Fruit fly (Drosophila melanogaster) whole organism, embryonic: ENCODE data around the gene fd102C.
A peak's percentile ranks its signal among the peaks of the same experiment; 100 is the strongest.

ENCODE experiments used
- Awh ChIP-seq: fragments of 200-800 bp; sonication (Bioruptor generic); IDR thresholded peaks from 2 replicates; pipeline ENCODE4, ENCODE4 v1.3.6; 2022; ENCODE audit warnings: missing biosample characterization, missing genetic modification characterization
- Bdp1 ChIP-seq: fragments of 200-800 bp; sonication (Bioruptor generic); optimal IDR thresholded peaks from 3 replicates; lab custom pipeline; 2016; ENCODE audit warnings: missing biosample characterization, missing genetic modification characterization
- CG10209 ChIP-seq: fragments of 200-800 bp; sonication (Bioruptor generic); optimal IDR thresholded peaks from 3 replicates; lab custom pipeline; 2017; ENCODE audit warnings: missing biosample characterization, mild to moderate bottlenecking, missing genetic modification characterization, missing genetic modification reagents
- CG10274 ChIP-seq: fragments of 200-800 bp; sonication (Bioruptor generic); optimal IDR thresholded peaks from 3 replicates; lab custom pipeline; 2017; ENCODE audit warnings: missing biosample characterization, mild to moderate bottlenecking, missing genetic modification characterization
- CG10565 ChIP-seq: fragments of 200-800 bp; sonication (Bioruptor generic); optimal IDR thresholded peaks from 3 replicates; lab custom pipeline; 2016; ENCODE audit warnings: missing biosample characterization, mild to moderate bottlenecking, missing genetic modification characterization
- CG10979 ChIP-seq: fragments of 200-800 bp; sonication (Bioruptor generic); optimal IDR thresholded peaks from 2 replicates; lab custom pipeline; 2018; ENCODE audit warnings: missing biosample characterization, mild to moderate bottlenecking, missing genetic modification characterization, moderate library complexity
- CG12104 ChIP-seq: fragments of 200-800 bp; sonication (Bioruptor generic); optimal IDR thresholded peaks from 3 replicates; lab custom pipeline; 2016; ENCODE audit warnings: missing biosample characterization, missing genetic modification characterization
- CG12391 ChIP-seq: fragments of 200-800 bp; sonication (Bioruptor generic); optimal IDR thresholded peaks from 3 replicates; lab custom pipeline; 2018; ENCODE audit warnings: missing biosample characterization, mild to moderate bottlenecking, missing genetic modification characterization, moderate library complexity
- CG15601 ChIP-seq: fragments of 200-800 bp; sonication (Bioruptor generic); optimal IDR thresholded peaks from 3 replicates; lab custom pipeline; 2019; ENCODE audit warnings: missing biosample characterization, mild to moderate bottlenecking, missing genetic modification characterization, moderate library complexity
- CG1647 ChIP-seq: fragments of 200-800 bp; sonication (Bioruptor generic); optimal IDR thresholded peaks from 3 replicates; lab custom pipeline; 2016; ENCODE audit warnings: missing biosample characterization, missing genetic modification characterization
- CG17568 ChIP-seq: fragments of 200-800 bp; sonication (Bioruptor generic); optimal IDR thresholded peaks from 2 replicates; lab custom pipeline; 2018; ENCODE audit warnings: missing biosample characterization, mild to moderate bottlenecking, missing genetic modification characterization, moderate library complexity
- CG18476 ChIP-seq: fragments of 200-800 bp; sonication (Bioruptor generic); optimal IDR thresholded peaks from 2 replicates; lab custom pipeline; 2016; ENCODE audit warnings: missing biosample characterization, mild to moderate bottlenecking, missing genetic modification characterization
- CG18619 ChIP-seq: fragments of 200-800 bp; sonication (Bioruptor generic); optimal IDR thresholded peaks from 3 replicates; lab custom pipeline; 2017; ENCODE audit warnings: missing biosample characterization, mild to moderate bottlenecking, missing genetic modification characterization
- CG2712 ChIP-seq: fragments of 200-800 bp; optimal IDR thresholded peaks from 3 replicates; lab custom pipeline; 2019; ENCODE audit warnings: missing biosample characterization, mild to moderate bottlenecking, missing genetic modification characterization, moderate library complexity
- CG3163 ChIP-seq: fragments of 200-800 bp; sonication (Bioruptor generic); optimal IDR thresholded peaks from 3 replicates; lab custom pipeline; 2016; ENCODE audit warnings: missing biosample characterization, missing genetic modification characterization
- CG32532 ChIP-seq: fragments of 200-800 bp; sonication (Bioruptor generic); IDR thresholded peaks from 2 replicates; pipeline ENCODE4 v1.3.6; 2022; ENCODE audit warnings: missing biosample characterization, missing genetic modification characterization
- CG33557 ChIP-seq: fragments of 200-800 bp; sonication (Bioruptor generic); optimal IDR thresholded peaks from 2 replicates; lab custom pipeline; 2019; ENCODE audit warnings: missing biosample characterization, mild to moderate bottlenecking, missing genetic modification characterization, moderate library complexity
- CG3847 ChIP-seq: fragments of 200-800 bp; sonication (Bioruptor generic); IDR thresholded peaks from 2 replicates; pipeline ENCODE4 v1.3.6; 2022; ENCODE audit warnings: missing biosample characterization, missing genetic modification characterization
- CG4424 ChIP-seq: fragments of 200-800 bp; sonication (Bioruptor generic); optimal IDR thresholded peaks from 3 replicates; lab custom pipeline; 2016; ENCODE audit warnings: missing biosample characterization, missing genetic modification characterization
- CG7271 ChIP-seq: fragments of 200-800 bp; sonication (Bioruptor generic); optimal IDR thresholded peaks from 2 replicates; lab custom pipeline; 2018; ENCODE audit warnings: missing biosample characterization, mild to moderate bottlenecking, missing genetic modification characterization, moderate library complexity
- D19A ChIP-seq: fragments of 200-800 bp; optimal IDR thresholded peaks from 3 replicates; lab custom pipeline; 2019; ENCODE audit warnings: missing biosample characterization, mild to moderate bottlenecking, missing genetic modification characterization, moderate library complexity
- Dref ChIP-seq: fragments of 200-800 bp; sonication (Bioruptor generic); IDR thresholded peaks from 2 replicates; pipeline ENCODE4 v1.3.6; 2022; ENCODE audit warnings: missing biosample characterization, missing genetic modification characterization
- HLH54F ChIP-seq: fragments of 200-800 bp; sonication (Bioruptor generic); optimal IDR thresholded peaks from 3 replicates; lab custom pipeline; 2016; ENCODE audit warnings: missing biosample characterization, missing genetic modification characterization
- Hr51 ChIP-seq, 2 experiments: fragments of 200-800 bp; sonication (Bioruptor generic); optimal IDR thresholded peaks; 2 replicates in 1 of 2; 3 replicates in 1 of 2; lab custom pipeline; 2016 to 2018; ENCODE audit warnings: missing biosample characterization in 2 of 2, missing genetic modification characterization in 2 of 2, mild to moderate bottlenecking in 1 of 2, moderate library complexity in 1 of 2
- Hsf ChIP-seq: fragments of 200-800 bp; sonication (Bioruptor generic); optimal IDR thresholded peaks from 3 replicates; lab custom pipeline; 2016; ENCODE audit warnings: missing biosample characterization, missing genetic modification characterization
- NC2α ChIP-seq: fragments of 200-800 bp; sonication (Bioruptor generic); optimal IDR thresholded peaks from 2 replicates; lab custom pipeline; 2016; ENCODE audit warnings: missing biosample characterization, missing genetic modification characterization
- Nf-YC ChIP-seq: fragments of 200-800 bp; optimal IDR thresholded peaks from 3 replicates; lab custom pipeline; 2019; ENCODE audit warnings: missing biosample characterization, mild to moderate bottlenecking, missing genetic modification characterization, moderate library complexity
- Rx ChIP-seq: fragments of 200-800 bp; sonication (Bioruptor generic); IDR thresholded peaks from 2 replicates; pipeline ENCODE4 v1.3.6; 2022; ENCODE audit warnings: missing biosample characterization, missing genetic modification characterization
- Scr ChIP-seq: fragments of 200-800 bp; sonication (Bioruptor generic); IDR thresholded peaks from 2 replicates; pipeline ENCODE4 v1.3.6; 2022; ENCODE audit warnings: missing biosample characterization, missing genetic modification characterization; ENCODE audit not compliant: partially characterized antibody
- Six4 ChIP-seq: fragments of 200-800 bp; sonication (Bioruptor generic); optimal IDR thresholded peaks from 2 replicates; lab custom pipeline; 2016; ENCODE audit warnings: missing biosample characterization, missing genetic modification characterization
- Sox102F ChIP-seq: fragments of 200-800 bp; sonication (Bioruptor generic); optimal IDR thresholded peaks from 2 replicates; lab custom pipeline; 2018; ENCODE audit warnings: missing biosample characterization, mild to moderate bottlenecking, missing genetic modification characterization, moderate library complexity
- Stat92E ChIP-seq, 3 experiments: fragments of >200 bp in 2 of 3; fragments of 200-800 bp in 1 of 3; sonication (Bioruptor generic) in 1 of 3; optimal IDR thresholded peaks; 2 replicates each; lab custom pipeline; 2017 to 2019; ENCODE audit warnings: missing biosample characterization in 3 of 3, missing genetic modification characterization in 3 of 3, mild to moderate bottlenecking in 1 of 3, moderate library complexity in 1 of 3
- dmrt99B ChIP-seq: fragments of 200-800 bp; sonication (Bioruptor generic); optimal IDR thresholded peaks from 2 replicates; lab custom pipeline; 2018; ENCODE audit warnings: missing biosample characterization, mild to moderate bottlenecking, missing genetic modification characterization, moderate library complexity
- dpn ChIP-seq, 2 experiments: fragments of 200-800 bp; sonication (Bioruptor generic); optimal IDR thresholded peaks; 3 replicates each; lab custom pipeline; 2016; ENCODE audit warnings: missing biosample characterization in 2 of 2, missing genetic modification characterization in 2 of 2
- ems ChIP-seq: fragments of 200-800 bp; sonication (Bioruptor generic); optimal IDR thresholded peaks from 3 replicates; lab custom pipeline; 2016; ENCODE audit warnings: missing biosample characterization, missing genetic modification characterization
- fd64A ChIP-seq: fragments of 200-800 bp; sonication (Bioruptor generic); optimal IDR thresholded peaks from 3 replicates; lab custom pipeline; 2018; ENCODE audit warnings: missing biosample characterization, mild to moderate bottlenecking, missing genetic modification characterization
- gsb-n ChIP-seq: fragments of 200-800 bp; sonication (Bioruptor generic); optimal IDR thresholded peaks from 3 replicates; lab custom pipeline; 2018; ENCODE audit warnings: missing biosample characterization, mild to moderate bottlenecking, missing genetic modification characterization
- nmo ChIP-seq: fragments of 200-800 bp; sonication (Bioruptor generic); optimal IDR thresholded peaks from 2 replicates; lab custom pipeline; 2018; ENCODE audit warnings: missing biosample characterization, mild to moderate bottlenecking, missing genetic modification characterization, moderate library complexity
- nom ChIP-seq: fragments of 200-800 bp; sonication (Bioruptor generic); optimal IDR thresholded peaks from 2 replicates; lab custom pipeline; 2017; ENCODE audit warnings: missing biosample characterization, missing genetic modification characterization, mild to moderate bottlenecking, moderate library complexity, missing genetic modification reagents
- pan ChIP-seq, 4 experiments: fragments of >200 bp in 3 of 4; fragments of 200-800 bp in 1 of 4; sonication (Bioruptor generic) in 1 of 4; optimal IDR thresholded peaks in 3 of 4; IDR thresholded peaks in 1 of 4; 2 replicates each; pipeline versions ENCODE4 v1.3.6 to Lab custom; 2017 to 2022; ENCODE audit warnings: missing biosample characterization in 2 of 4, missing genetic modification characterization in 2 of 4, mixed read lengths in 1 of 4
- peb ChIP-seq: fragments of 200-800 bp; sonication (Bioruptor generic); IDR thresholded peaks from 2 replicates; pipeline ENCODE4 v1.3.6; 2022; ENCODE audit warnings: missing biosample characterization, missing genetic modification characterization
- psq ChIP-seq: fragments of 200-800 bp; sonication (Bioruptor generic); optimal IDR thresholded peaks from 2 replicates; lab custom pipeline; 2017; ENCODE audit warnings: missing biosample characterization, missing genetic modification characterization
- rib ChIP-seq: fragments of 200-800 bp; sonication (Bioruptor generic); IDR thresholded peaks from 2 replicates; pipeline ENCODE4 v1.3.6; 2022; ENCODE audit warnings: missing biosample characterization, missing genetic modification characterization
- tio ChIP-seq: fragments of 200-800 bp; sonication (Bioruptor generic); optimal IDR thresholded peaks from 2 replicates; lab custom pipeline; 2017; ENCODE audit warnings: missing biosample characterization, missing genetic modification characterization, inconsistent platforms
- tna ChIP-seq: fragments of 200-800 bp; sonication (Bioruptor generic); IDR thresholded peaks from 2 replicates; pipeline ENCODE4 v1.3.6; 2022; ENCODE audit warnings: missing biosample characterization, missing genetic modification characterization; ENCODE audit not compliant: partially characterized antibody
- zen ChIP-seq: fragments of 200-800 bp; sonication (Bioruptor generic); optimal IDR thresholded peaks from 3 replicates; lab custom pipeline; 2018; ENCODE audit warnings: missing biosample characterization, mild to moderate bottlenecking, missing genetic modification characterization, moderate library complexity

Gene fd102C

DNA sequence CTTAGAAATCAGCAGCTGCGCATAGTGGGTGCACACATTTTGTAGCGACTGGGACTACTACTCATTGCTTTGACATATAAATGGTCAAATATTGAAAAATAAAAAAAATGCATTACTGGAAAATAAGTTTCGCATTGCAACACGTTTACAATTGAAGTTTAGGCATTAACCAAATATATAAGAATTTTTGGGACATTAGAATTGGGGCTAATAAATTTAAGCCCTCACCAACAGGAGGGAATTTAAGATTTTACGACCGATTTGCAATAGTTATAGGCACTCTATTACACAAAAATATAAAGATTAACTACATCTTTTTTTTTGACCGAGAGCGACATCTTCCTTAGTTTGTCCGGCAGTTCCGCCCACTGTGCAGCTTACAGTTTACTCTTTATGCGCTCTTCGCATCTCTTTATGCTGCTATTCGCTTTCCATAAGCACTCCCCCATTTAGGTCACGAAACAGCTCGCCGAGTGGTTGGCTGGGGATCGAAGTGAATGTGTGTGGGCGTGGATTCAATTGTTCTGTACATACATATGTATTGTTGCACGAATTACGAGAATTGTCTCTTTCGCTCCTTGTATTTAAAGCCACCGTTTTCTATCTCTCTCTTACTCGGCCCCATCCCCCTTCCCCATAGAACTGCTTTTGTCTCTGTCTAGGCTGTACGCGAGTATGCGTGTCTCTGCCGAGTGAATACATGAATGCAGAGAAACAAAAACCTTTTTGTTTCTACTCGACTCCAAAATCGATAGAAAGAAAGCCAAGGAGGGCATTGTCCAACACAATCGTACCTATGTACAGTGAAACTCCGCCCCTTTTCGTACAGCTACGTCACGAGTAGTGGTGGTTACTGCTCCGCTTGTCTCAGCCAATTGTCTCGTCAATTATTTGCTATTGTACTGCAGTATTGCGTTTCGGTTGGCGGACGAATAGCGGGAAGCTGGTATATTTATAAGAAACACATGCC lies 36.6 kb downstream of the fd102C start (continued):
- TF ChIP-seq CG17568 = peak; percentile 60
- TF ChIP-seq Bdp1 (GFP tag; lab: Kevin White, UChicago) = peak; percentile 62
- TF ChIP-seq pan (optimal IDR thresholded peaks at IDR 0.05; lab: Kevin White, UChicago) = no peak
- TF ChIP-seq pan (GFP tag; optimal IDR thresholded peaks at IDR 0.05 in 1 of 2, IDR thresholded peaks at IDR 0.05 in 1 of 2) = peak in 1 of 2 experiments; percentile 73
- 0 out of 2 replicates have a peak, but pooled peaks have one; percentile 10 for TF ChIP-seq Scr (GFP tag; lab: Robert Waterston, UW)
- TF ChIP-seq nmo (GFP tag; lab: Kevin White, UChicago) = peak; percentile 93
- TF ChIP-seq D19A (tag; lab: Kevin White, UChicago) = peak; percentile 53
- peak; percentile 87 for TF ChIP-seq CG10209 (GFP tag; lab: Kevin White, UChicago)
- peak; percentile 48; the same call in 1 of the 2 replicates for TF ChIP-seq CG3847
- TF ChIP-seq dmrt99B (tag; lab: Kevin White, UChicago) = peak; percentile 90
- no peak for TF ChIP-seq Awh (GFP tag; lab: Robert Waterston, UW)
- TF ChIP-seq NC2α (GFP tag; lab: Kevin White, UChicago) = peak; percentile 67
- peak; percentile 83 for TF ChIP-seq Six4 (GFP tag; lab: Kevin White, UChicago)
- peak in 1 of 2 experiments; percentile 74 for TF ChIP-seq Hr51 (GFP tag; optimal IDR thresholded peaks at IDR 0.05; lab: Kevin White, UChicago)
- no peak for TF ChIP-seq nom (GFP tag; lab: Kevin White, UChicago)
- peak; percentile 96 for TF ChIP-seq CG3163
- peak; percentile 53; the same call in 1 of the 2 replicates for TF ChIP-seq peb
- TF ChIP-seq rib = no peak
- peak; percentile 92 for TF ChIP-seq Hsf (GFP tag; lab: Kevin White, UChicago)
- TF ChIP-seq CG1647 (GFP tag; lab: Kevin White, UChicago) = peak; percentile 57
- peak; percentile 71 for TF ChIP-seq CG33557 (GFP tag; lab: Kevin White, UChicago)
- TF ChIP-seq psq (GFP tag; lab: Kevin White, UChicago) = peak; percentile 59
- peak; percentile 94 for TF ChIP-seq Sox102F (GFP tag; lab: Kevin White, UChicago)
- TF ChIP-seq gsb-n (tag; lab: Kevin White, UChicago) = peak; percentile 78
- peak; percentile 50; the same call in 1 of the 2 replicates for TF ChIP-seq Rx
- TF ChIP-seq CG2712 = peak; percentile 77
- peak; percentile 83 for TF ChIP-seq CG18476 (GFP tag; lab: Kevin White, UChicago)
- TF ChIP-seq CG12391 (tag; lab: Kevin White, UChicago) = no peak
- no peak for TF ChIP-seq Dref (GFP tag; lab: Robert Waterston, UW)
- peak; percentile 86 for TF ChIP-seq CG12104
- TF ChIP-seq tna = no peak
- TF ChIP-seq CG18619 (GFP tag; lab: Kevin White, UChicago) = peak; percentile 88
- no peak for TF ChIP-seq CG7271 (tag; lab: Kevin White, UChicago)
- TF ChIP-seq Stat92E (GFP tag; optimal IDR thresholded peaks at IDR 0.05; lab: Kevin White, UChicago) = no peak
- peak; percentile 90 for TF ChIP-seq CG4424
- peak; percentile 93 for TF ChIP-seq tio (GFP tag; lab: Kevin White, UChicago)
- TF ChIP-seq Nf-YC (tag; lab: Kevin White, UChicago) = peak; percentile 100
- peak; percentile 62; the same call in 1 of the 2 replicates for TF ChIP-seq CG32532
- TF ChIP-seq dpn (GFP tag; optimal IDR thresholded peaks at IDR 0.05; lab: Kevin White, UChicago) = peak; percentile 81 to 83
- peak; percentile 75 for TF ChIP-seq CG15601 (tag; lab: Kevin White, UChicago)
- TF ChIP-seq zen (tag; lab: Kevin White, UChicago) = peak; percentile 62
- TF ChIP-seq CG10274 (GFP tag; lab: Kevin White, UChicago) = peak; percentile 40
- peak; percentile 48 for TF ChIP-seq CG10565 (GFP tag; lab: Kevin White, UChicago)
- peak; percentile 89 for TF ChIP-seq CG10979 (tag; lab: Kevin White, UChicago)
- TF ChIP-seq fd64A (GFP tag; lab: Kevin White, UChicago) = peak; percentile 23
- TF ChIP-seq ems (GFP tag; lab: Kevin White, UChicago) = peak; percentile 85
- peak; percentile 83 for TF ChIP-seq HLH54F (GFP tag; lab: Kevin White, UChicago)
